Worm (Caenorhabditis elegans) whole organism, late embryonic: ENCODE measurements around the gene gst-1.

ENCODE experiments used
- K09A11.1 ChIP-seq: sonication (generic microtip); optimal IDR thresholded peaks from 2 replicates; lab custom pipeline; 2017; ENCODE audit warnings: antibody characterized with exemption, mild to moderate bottlenecking, missing genetic modification characterization, missing compliant biosample characterization; ENCODE audit not compliant: insufficient read depth
- ahr-1 ChIP-seq: sonication (generic microtip); optimal IDR thresholded peaks from 2 replicates; lab custom pipeline; 2016; ENCODE audit warnings: missing genetic modification characterization, missing compliant biosample characterization
- ceh-19 ChIP-seq: fragments of 200-800 bp; sonication (Bioruptor generic); optimal IDR thresholded peaks from 2 replicates; lab custom pipeline; 2018; ENCODE audit warnings: mild to moderate bottlenecking, missing genetic modification characterization, missing compliant biosample characterization
- eyg-1 ChIP-seq: sonication (generic microtip); optimal IDR thresholded peaks from 2 replicates; lab custom pipeline; 2016; ENCODE audit warnings: missing genotype, missing genetic modification characterization, missing compliant biosample characterization
- hlh-6 ChIP-seq: sonication (generic microtip); optimal IDR thresholded peaks from 2 replicates; lab custom pipeline; 2016; ENCODE audit warnings: missing genotype, missing genetic modification characterization, missing compliant biosample characterization
- madf-2 ChIP-seq: sonication (generic microtip); optimal IDR thresholded peaks from 2 replicates; lab custom pipeline; 2017; ENCODE audit warnings: missing genetic modification characterization, missing compliant biosample characterization
- odd-2 ChIP-seq: sonication (generic microtip); optimal IDR thresholded peaks from 2 replicates; lab custom pipeline; 2017; ENCODE audit warnings: antibody characterized with exemption, mild to moderate bottlenecking, missing genetic modification characterization, missing compliant biosample characterization
- rnt-1 ChIP-seq: sonication (generic microtip); optimal IDR thresholded peaks from 2 replicates; lab custom pipeline; 2016; ENCODE audit warnings: missing genetic modification characterization, missing compliant biosample characterization
- tbx-2 ChIP-seq: sonication (generic microtip); optimal IDR thresholded peaks from 2 replicates; lab custom pipeline; 2016; ENCODE audit warnings: missing genetic modification characterization, missing compliant biosample characterization
- tbx-7 ChIP-seq: sonication (generic microtip); optimal IDR thresholded peaks from 2 replicates; lab custom pipeline; 2016; ENCODE audit warnings: missing genotype, missing genetic modification characterization, missing compliant biosample characterization

- TF ChIP-seq odd-2 (tag; lab: Kevin White, UChicago) (no peak), tbx-2 (no peak), K09A11.1 (no peak), rnt-1 (no peak), ahr-1 (tag; lab: Kevin White, UChicago) (no peak), madf-2 (no peak), tbx-7 (tag; lab: Kevin White, UChicago) (no peak), hlh-6 (tag; lab: Kevin White, UChicago) (no peak), eyg-1 (no peak), ceh-19 (GFP tag; lab: Kevin White, UChicago) (no peak)
Observed at ce11 chrIII:9023601-9024000, 35.5 kb upstream of the gst-1 start.
